Fruit fly (Drosophila melanogaster) whole organism, embryonic: ENCODE data around the gene CG18662.

Experiments used
- Abd-B ChIP-seq: fragments of 200-800 bp; sonication (Bioruptor generic); optimal IDR thresholded peaks from 2 replicates; lab custom pipeline; 2018; ENCODE audit warnings: missing biosample characterization, mild to moderate bottlenecking, missing genetic modification characterization, moderate library complexity
- Ada2b ChIP-seq: fragments of 200-800 bp; sonication (Bioruptor generic); IDR thresholded peaks from 2 replicates; pipeline ENCODE4 v1.3.6; 2022; ENCODE audit warnings: missing biosample characterization, missing genetic modification characterization
- CG10267 ChIP-seq: fragments of 200-800 bp; sonication (Bioruptor generic); optimal IDR thresholded peaks from 2 replicates; lab custom pipeline; 2018; ENCODE audit warnings: missing biosample characterization, mild to moderate bottlenecking, missing genetic modification characterization, moderate library complexity
- CG10543 ChIP-seq: fragments of 200-800 bp; sonication (Bioruptor generic); optimal IDR thresholded peaks from 3 replicates; lab custom pipeline; 2017; ENCODE audit warnings: missing biosample characterization, mild to moderate bottlenecking, missing genetic modification characterization, moderate library complexity
- CG11504 ChIP-seq: fragments of 200-800 bp; sonication (Bioruptor generic); optimal IDR thresholded peaks from 3 replicates; lab custom pipeline; 2019; ENCODE audit warnings: missing biosample characterization, mild to moderate bottlenecking, missing genetic modification characterization, moderate library complexity
- CG13424 ChIP-seq: fragments of 200-800 bp; sonication (Bioruptor generic); optimal IDR thresholded peaks from 2 replicates; lab custom pipeline; 2019; ENCODE audit warnings: missing biosample characterization, mild to moderate bottlenecking, missing genetic modification characterization, moderate library complexity
- CG15073 ChIP-seq: fragments of 200-800 bp; sonication (Bioruptor generic); optimal IDR thresholded peaks from 2 replicates; lab custom pipeline; 2016; ENCODE audit warnings: missing biosample characterization, missing genetic modification characterization
- CG1603 ChIP-seq: fragments of 200-800 bp; sonication (Bioruptor generic); optimal IDR thresholded peaks from 2 replicates; lab custom pipeline; 2019; ENCODE audit warnings: missing biosample characterization, mild to moderate bottlenecking, missing genetic modification characterization, moderate library complexity
- CG1832 ChIP-seq: fragments of 200-800 bp; sonication (Bioruptor generic); optimal IDR thresholded peaks from 2 replicates; lab custom pipeline; 2017; ENCODE audit warnings: missing biosample characterization, mild to moderate bottlenecking, missing genetic modification characterization, inconsistent platforms
- CG2129 ChIP-seq: fragments of 200-800 bp; sonication (Bioruptor generic); IDR thresholded peaks from 2 replicates; pipeline ENCODE4 v1.3.6; 2022; ENCODE audit warnings: missing biosample characterization, missing genetic modification characterization; ENCODE audit not compliant: partially characterized antibody
- CG3163 ChIP-seq: fragments of 200-800 bp; sonication (Bioruptor generic); optimal IDR thresholded peaks from 3 replicates; lab custom pipeline; 2016; ENCODE audit warnings: missing biosample characterization, missing genetic modification characterization
- CG34224 ChIP-seq: fragments of 200-800 bp; sonication (Bioruptor generic); IDR thresholded peaks from 3 replicates; pipeline ENCODE4 v1.3.6; 2022; ENCODE audit warnings: missing biosample characterization, missing genetic modification characterization; ENCODE audit not compliant: partially characterized antibody
- CG4404 ChIP-seq: fragments of 200-800 bp; sonication (Bioruptor generic); IDR thresholded peaks from 2 replicates; pipeline ENCODE4 v1.3.6; 2022; ENCODE audit warnings: missing biosample characterization, missing genetic modification characterization
- CG4820 ChIP-seq: fragments of 200-800 bp; sonication (Bioruptor generic); optimal IDR thresholded peaks from 3 replicates; lab custom pipeline; 2016; ENCODE audit warnings: missing biosample characterization, missing genetic modification characterization
- CG6654 ChIP-seq: fragments of 200-800 bp; sonication (Bioruptor generic); optimal IDR thresholded peaks from 2 replicates; lab custom pipeline; 2017; ENCODE audit warnings: missing biosample characterization, mild to moderate bottlenecking, missing genetic modification characterization
- CG7372 ChIP-seq: fragments of 200-800 bp; sonication (Bioruptor generic); IDR thresholded peaks from 2 replicates; pipeline ENCODE4 v1.3.6; 2022; ENCODE audit warnings: missing biosample characterization, missing genetic modification characterization
- CG8281 ChIP-seq: fragments of 200-800 bp; sonication (Bioruptor generic); optimal IDR thresholded peaks from 2 replicates; lab custom pipeline; 2018; ENCODE audit warnings: missing biosample characterization, mild to moderate bottlenecking, missing genetic modification characterization, moderate library complexity
- CG9609 ChIP-seq: fragments of 200-800 bp; sonication (Bioruptor generic); optimal IDR thresholded peaks from 3 replicates; lab custom pipeline; 2016; ENCODE audit warnings: missing biosample characterization, missing genetic modification characterization
- CG9932 ChIP-seq: fragments of 200-800 bp; sonication (Bioruptor generic); IDR thresholded peaks from 2 replicates; pipeline ENCODE4 v1.3.6; 2022; ENCODE audit warnings: missing biosample characterization, missing genetic modification characterization
- CkIIα-i1 ChIP-seq: fragments of 200-800 bp; sonication (Bioruptor generic); IDR thresholded peaks from 2 replicates; pipeline ENCODE4 v1.3.6; 2022; ENCODE audit warnings: missing biosample characterization, missing genetic modification characterization
- Dbx ChIP-seq: fragments of 200-800 bp; sonication (Bioruptor generic); IDR thresholded peaks from 3 replicates; pipeline ENCODE4 v1.3.6; 2022; ENCODE audit warnings: missing biosample characterization, missing genetic modification characterization
- Doc2 ChIP-seq: fragments of 200-800 bp; sonication (Bioruptor generic); IDR thresholded peaks from 2 replicates; pipeline ENCODE4 v1.3.6; 2022; ENCODE audit warnings: missing biosample characterization, missing genetic modification characterization
- Doc3 ChIP-seq: fragments of 200-800 bp; sonication (Bioruptor generic); IDR thresholded peaks from 3 replicates; pipeline ENCODE4 v1.3.6; 2022; ENCODE audit warnings: missing biosample characterization, missing genetic modification characterization; ENCODE audit not compliant: partially characterized antibody
- E2f1 ChIP-seq: fragments of 200-800 bp; sonication (Bioruptor generic); IDR thresholded peaks from 2 replicates; pipeline ENCODE4 v1.3.6; 2022; ENCODE audit warnings: missing biosample characterization, missing genetic modification characterization
- Ets65A ChIP-seq: fragments of 200-800 bp; sonication (Bioruptor generic); peaks from one replicate; lab custom pipeline; 2016; ENCODE audit warnings: missing biosample characterization, missing genetic modification characterization
- Fer3 ChIP-seq: fragments of 200-800 bp; sonication (Bioruptor generic); optimal IDR thresholded peaks from 2 replicates; lab custom pipeline; 2018; ENCODE audit warnings: missing biosample characterization, mild to moderate bottlenecking, missing genetic modification characterization, moderate library complexity
- Gsc ChIP-seq: fragments of 200-800 bp; sonication (Bioruptor generic); IDR thresholded peaks from 2 replicates; pipeline ENCODE4 v1.3.6; 2022; ENCODE audit warnings: missing biosample characterization, missing genetic modification characterization
- H2.0 ChIP-seq: fragments of 200-800 bp; sonication (Bioruptor generic); IDR thresholded peaks from 2 replicates; pipeline ENCODE4 v1.3.6; 2022; ENCODE audit warnings: missing biosample characterization, missing genetic modification characterization
- Mes4 ChIP-seq: fragments of 200-800 bp; sonication (Bioruptor generic); optimal IDR thresholded peaks from 2 replicates; lab custom pipeline; 2016; ENCODE audit warnings: missing biosample characterization, missing genetic modification characterization
- Optix ChIP-seq: fragments of 200-800 bp; sonication (Bioruptor generic); IDR thresholded peaks from 3 replicates; pipeline ENCODE4 v1.3.6; 2022; ENCODE audit warnings: missing biosample characterization, missing genetic modification characterization
- Poxn ChIP-seq: fragments of 200-800 bp; sonication (Bioruptor generic); IDR thresholded peaks from 2 replicates; pipeline ENCODE4 v1.3.6; 2022; ENCODE audit warnings: missing biosample characterization, missing genetic modification characterization
- Rx ChIP-seq: fragments of 200-800 bp; sonication (Bioruptor generic); IDR thresholded peaks from 2 replicates; pipeline ENCODE4 v1.3.6; 2022; ENCODE audit warnings: missing biosample characterization, missing genetic modification characterization
- Six4 ChIP-seq: fragments of 200-800 bp; sonication (Bioruptor generic); optimal IDR thresholded peaks from 2 replicates; lab custom pipeline; 2016; ENCODE audit warnings: missing biosample characterization, missing genetic modification characterization
- Xbp1 ChIP-seq: fragments of 200-800 bp; sonication (Bioruptor generic); optimal IDR thresholded peaks from 3 replicates; lab custom pipeline; 2016; ENCODE audit warnings: missing biosample characterization, mild to moderate bottlenecking, missing genetic modification characterization
- abd-A ChIP-seq: fragments of 200-800 bp; sonication (Bioruptor generic); optimal IDR thresholded peaks from 3 replicates; lab custom pipeline; 2019; ENCODE audit warnings: missing biosample characterization, mild to moderate bottlenecking, missing genetic modification characterization, moderate library complexity
- aop ChIP-seq: fragments of 200-800 bp; sonication (Bioruptor generic); IDR thresholded peaks from 2 replicates; pipeline ENCODE4 v1.3.6; 2022; ENCODE audit warnings: missing biosample characterization, missing genetic modification characterization
- ara ChIP-seq: fragments of 200-800 bp; sonication (Bioruptor generic); IDR thresholded peaks from 2 replicates; pipeline ENCODE4 v1.3.6; 2022; ENCODE audit warnings: missing biosample characterization, missing genetic modification characterization
- eyg ChIP-seq: fragments of 200-800 bp; sonication (Bioruptor generic); optimal IDR thresholded peaks from 3 replicates; lab custom pipeline; 2016; ENCODE audit warnings: missing biosample characterization, missing genetic modification characterization
- fu2 ChIP-seq: fragments of 200-800 bp; sonication (Bioruptor generic); optimal IDR thresholded peaks from 2 replicates; lab custom pipeline; 2016; ENCODE audit warnings: missing biosample characterization, missing genetic modification characterization
- kay ChIP-seq: fragments of 200-800 bp; sonication (Bioruptor generic); optimal IDR thresholded peaks from 2 replicates; lab custom pipeline; 2016; ENCODE audit warnings: missing biosample characterization, missing genetic modification characterization
- luna ChIP-seq: fragments of 200-800 bp; sonication (Bioruptor generic); optimal IDR thresholded peaks from 2 replicates; lab custom pipeline; 2016; ENCODE audit warnings: missing biosample characterization, missing genetic modification characterization
- nom ChIP-seq: fragments of 200-800 bp; sonication (Bioruptor generic); optimal IDR thresholded peaks from 2 replicates; lab custom pipeline; 2017; ENCODE audit warnings: missing biosample characterization, missing genetic modification characterization, mild to moderate bottlenecking, moderate library complexity, missing genetic modification reagents
- phol ChIP-seq: fragments of 200-800 bp; sonication (Bioruptor generic); optimal IDR thresholded peaks from 3 replicates; lab custom pipeline; 2018; ENCODE audit warnings: missing biosample characterization, mild to moderate bottlenecking, missing genetic modification characterization, moderate library complexity
- slou ChIP-seq: fragments of 200-800 bp; sonication (Bioruptor generic); optimal IDR thresholded peaks from 3 replicates; lab custom pipeline; 2016; ENCODE audit warnings: missing biosample characterization, missing genetic modification characterization
- so ChIP-seq: fragments of 200-800 bp; sonication (Bioruptor generic); IDR thresholded peaks from 3 replicates; pipeline ENCODE4 v1.3.6; 2022; ENCODE audit warnings: missing biosample characterization, missing genetic modification characterization
- sug ChIP-seq: fragments of 200-800 bp; optimal IDR thresholded peaks from 2 replicates; lab custom pipeline; 2019; ENCODE audit warnings: missing biosample characterization, mild to moderate bottlenecking, missing genetic modification characterization, moderate library complexity
- ttk ChIP-seq: fragments of 200-800 bp; sonication (Bioruptor generic); IDR thresholded peaks from 2 replicates; pipeline ENCODE4 v2.1.2; 2022; ENCODE audit warnings: missing biosample characterization, missing genetic modification characterization
- tx ChIP-seq: fragments of 200-800 bp; sonication (Bioruptor generic); optimal IDR thresholded peaks from 2 replicates; lab custom pipeline; 2016; ENCODE audit warnings: missing biosample characterization, missing genetic modification characterization
- unc-4 ChIP-seq: fragments of 200-800 bp; sonication (Bioruptor generic); IDR thresholded peaks from 2 replicates; pipeline ENCODE4 v1.3.6; 2022; ENCODE audit warnings: missing biosample characterization, missing genetic modification characterization; ENCODE audit not compliant: partially characterized antibody

CG18662 gene

DNA sequence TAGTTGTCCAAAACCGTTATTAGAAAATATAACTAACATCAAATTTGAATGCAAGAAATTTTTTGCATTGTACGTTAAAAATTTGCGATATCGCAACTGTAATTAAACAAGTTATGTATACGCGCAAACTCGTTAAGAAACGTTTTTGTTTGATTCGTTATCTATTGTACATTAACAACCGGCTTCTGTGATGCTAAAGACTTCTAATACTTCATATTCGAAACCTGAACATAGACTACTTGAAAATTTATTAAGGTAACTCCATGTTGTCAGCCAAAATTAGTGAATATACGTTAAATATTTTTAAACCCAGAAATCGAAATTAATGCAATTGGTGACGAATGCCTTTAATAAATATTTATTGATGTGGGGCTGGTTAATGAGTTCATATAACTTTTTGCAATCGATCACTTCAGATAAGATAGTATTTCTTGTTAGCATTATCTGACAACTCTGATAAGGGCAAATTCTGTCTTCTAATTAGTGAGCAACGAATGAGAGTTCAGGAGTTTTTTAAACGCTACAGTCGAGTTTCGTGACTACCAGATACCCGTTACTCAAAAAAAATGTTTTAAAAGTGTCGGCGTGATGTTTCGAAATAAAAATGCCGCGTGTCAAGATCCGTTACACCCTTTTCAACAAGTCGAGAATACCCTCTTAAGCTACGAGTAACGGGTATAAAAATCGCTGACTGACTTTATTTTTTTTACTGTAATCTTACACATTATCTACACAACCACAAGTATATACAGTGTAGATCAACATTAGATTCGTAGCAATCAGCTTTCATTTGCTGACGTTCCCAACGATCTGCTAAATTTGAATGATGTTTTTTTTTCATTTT lies 28.0 kb upstream of the CG18662 start (continued):
- TF ChIP-seq CG1832 (GFP tag; lab: Kevin White, UChicago) (no peak), CG13424 (tag; lab: Kevin White, UChicago) (peak; percentile 1), CG11504 (tag; lab: Kevin White, UChicago) (peak; percentile 36), Doc3 (no peak), aop (GFP tag; lab: Robert Waterston, UW) (no peak), eyg (GFP tag; lab: Kevin White, UChicago) (no peak), luna (GFP tag; lab: Kevin White, UChicago) (no peak), phol (tag; lab: Kevin White, UChicago) (peak; percentile 35), fu2 (GFP tag; lab: Kevin White, UChicago) (peak; percentile 9), Rx (GFP tag; lab: Robert Waterston, UW) (0 out of 2 replicates have a peak, but pooled peaks have one; percentile 24), Six4 (GFP tag; lab: Kevin White, UChicago) (no peak), Gsc (GFP tag; lab: Robert Waterston, UW) (no peak), Abd-B (GFP tag; lab: Kevin White, UChicago) (no peak), CG9609 (peak; percentile 46), tx (GFP tag; lab: Kevin White, UChicago) (no peak), CG7372 (GFP tag; lab: Robert Waterston, UW) (no peak; the same call in 1 of the 2 replicates), Doc2 (GFP tag; lab: Robert Waterston, UW) (no peak), CG9932 (peak; percentile 65), Fer3 (tag; lab: Kevin White, UChicago) (peak; percentile 23), Dbx (GFP tag; lab: Robert Waterston, UW) (peak; percentile 41; the same call in 1 of the 3 replicates), so (GFP tag; lab: Robert Waterston, UW) (no peak), Ets65A (GFP tag; lab: Kevin White, UChicago) (peak; percentile 94), CG34224 (GFP tag; lab: Robert Waterston, UW) (no peak), nom (no peak), Ada2b (GFP tag; lab: Robert Waterston, UW) (peak; percentile 27; the same call in 1 of the 2 replicates), sug (tag; lab: Kevin White, UChicago) (peak; percentile 54), unc-4 (no peak), CG4820 (GFP tag; lab: Kevin White, UChicago) (peak; percentile 14), CG8281 (no peak), CG2129 (no peak), CG10267 (no peak), Optix (0 out of 3 replicates have a peak, but pooled peaks have one; percentile 26), Poxn (GFP tag; lab: Robert Waterston, UW) (no peak), CG15073 (GFP tag; lab: Kevin White, UChicago) (no peak), kay (GFP tag; lab: Kevin White, UChicago) (peak; percentile 30), Mes4 (peak; percentile 30), CG10543 (GFP tag; lab: Kevin White, UChicago) (no peak), H2.0 (GFP tag; lab: Robert Waterston, UW) (peak; percentile 57), ara (GFP tag; lab: Robert Waterston, UW) (peak; percentile 54; the same call in 1 of the 2 replicates), CG1603 (peak; percentile 64), abd-A (tag; lab: Kevin White, UChicago) (no peak), Xbp1 (peak; percentile 28), E2f1 (GFP tag; lab: Robert Waterston, UW) (peak; percentile 34; the same call in 1 of the 2 replicates), CG6654 (no peak), CG4404 (GFP tag; lab: Robert Waterston, UW) (no peak), ttk (GFP tag; lab: Robert Waterston, UW) (peak; percentile 49), CkIIα-i1 (GFP tag; lab: Robert Waterston, UW) (no peak), CG3163 (peak; percentile 50), slou (no peak)
